Fruit fly (Drosophila melanogaster) whole organism, embryonic: Measurements from ENCODE around the gene JIL-1.

Experiments
- ATbp ChIP-seq: fragments of 200-800 bp; sonication (Bioruptor generic); optimal IDR thresholded peaks from 2 replicates; lab custom pipeline; 2017; ENCODE audit warnings: missing biosample characterization, mild to moderate bottlenecking, missing genetic modification characterization, missing genetic modification reagents
- Aef1 ChIP-seq: fragments of 200-800 bp; sonication (Bioruptor generic); IDR thresholded peaks from 3 replicates; pipeline ENCODE4 v1.3.6; 2022; ENCODE audit warnings: missing biosample characterization, missing genetic modification characterization
- B-H2 ChIP-seq: fragments of 200-800 bp; sonication (Bioruptor generic); optimal IDR thresholded peaks from 2 replicates; lab custom pipeline; 2018; ENCODE audit warnings: missing biosample characterization, mild to moderate bottlenecking, missing genetic modification characterization
- CG11695 ChIP-seq: fragments of 200-800 bp; sonication (Bioruptor generic); IDR thresholded peaks from 3 replicates; pipeline ENCODE4 v1.3.6; 2022; ENCODE audit warnings: missing biosample characterization, missing genetic modification characterization
- CG12659 ChIP-seq: fragments of 200-800 bp; sonication (Bioruptor generic); optimal IDR thresholded peaks from 3 replicates; lab custom pipeline; 2017; ENCODE audit warnings: mild to moderate bottlenecking, missing biosample characterization, missing genetic modification reagents, missing genetic modification characterization
- CG12942 ChIP-seq: fragments of 200-800 bp; sonication (Bioruptor generic); optimal IDR thresholded peaks from 3 replicates; lab custom pipeline; 2016; ENCODE audit warnings: missing biosample characterization, missing genetic modification characterization
- CG13424 ChIP-seq: fragments of 200-800 bp; sonication (Bioruptor generic); optimal IDR thresholded peaks from 2 replicates; lab custom pipeline; 2019; ENCODE audit warnings: missing biosample characterization, mild to moderate bottlenecking, missing genetic modification characterization, moderate library complexity
- CG15479 ChIP-seq: fragments of 200-800 bp; sonication (Bioruptor generic); optimal IDR thresholded peaks from 3 replicates; lab custom pipeline; 2019; ENCODE audit warnings: missing biosample characterization, mild to moderate bottlenecking, missing genetic modification characterization, moderate library complexity
- CG15696 ChIP-seq: fragments of 200-800 bp; sonication (Bioruptor generic); optimal IDR thresholded peaks from 2 replicates; lab custom pipeline; 2019; ENCODE audit warnings: missing biosample characterization, mild to moderate bottlenecking, missing genetic modification characterization, moderate library complexity
- CG1602 ChIP-seq: fragments of 200-800 bp; sonication (Bioruptor generic); optimal IDR thresholded peaks from 3 replicates; lab custom pipeline; 2016; ENCODE audit warnings: missing biosample characterization, missing genetic modification characterization
- CG1603 ChIP-seq: fragments of 200-800 bp; sonication (Bioruptor generic); optimal IDR thresholded peaks from 2 replicates; lab custom pipeline; 2019; ENCODE audit warnings: missing biosample characterization, mild to moderate bottlenecking, missing genetic modification characterization, moderate library complexity
- CG2120 ChIP-seq: fragments of 200-800 bp; sonication (Bioruptor generic); optimal IDR thresholded peaks from 3 replicates; lab custom pipeline; 2016; ENCODE audit warnings: missing biosample characterization, missing genetic modification characterization
- CG30020 ChIP-seq: fragments of 200-800 bp; optimal IDR thresholded peaks from 2 replicates; lab custom pipeline; 2019; ENCODE audit warnings: missing biosample characterization, mild to moderate bottlenecking, missing genetic modification characterization, moderate library complexity
- CG30403 ChIP-seq: fragments of 200-800 bp; sonication (Bioruptor generic); optimal IDR thresholded peaks from 3 replicates; lab custom pipeline; 2016; ENCODE audit warnings: missing biosample characterization, missing genetic modification characterization
- CG33557 ChIP-seq: fragments of 200-800 bp; sonication (Bioruptor generic); optimal IDR thresholded peaks from 2 replicates; lab custom pipeline; 2019; ENCODE audit warnings: missing biosample characterization, mild to moderate bottlenecking, missing genetic modification characterization, moderate library complexity
- CG34422 ChIP-seq: fragments of 200-800 bp; sonication (Bioruptor generic); IDR thresholded peaks from 3 replicates; pipeline ENCODE4 v1.3.6; 2022; ENCODE audit warnings: missing biosample characterization, missing genetic modification characterization
- CG4282 ChIP-seq: fragments of 200-800 bp; sonication (Bioruptor generic); optimal IDR thresholded peaks from 2 replicates; lab custom pipeline; 2016; ENCODE audit warnings: missing biosample characterization, missing genetic modification characterization
- CG4424 ChIP-seq: fragments of 200-800 bp; sonication (Bioruptor generic); optimal IDR thresholded peaks from 3 replicates; lab custom pipeline; 2016; ENCODE audit warnings: missing biosample characterization, missing genetic modification characterization
- CG6791 ChIP-seq: fragments of 200-800 bp; sonication (Bioruptor generic); IDR thresholded peaks from 3 replicates; pipeline ENCODE4 v1.3.6; 2022; ENCODE audit warnings: missing biosample characterization, missing genetic modification characterization; ENCODE audit not compliant: partially characterized antibody
- CG7357 ChIP-seq: fragments of 200-800 bp; sonication (Bioruptor generic); IDR thresholded peaks from 3 replicates; pipeline ENCODE4 v1.3.6; 2022; ENCODE audit warnings: missing biosample characterization, missing genetic modification characterization
- CG9437 ChIP-seq: fragments of 200-800 bp; sonication (Bioruptor generic); optimal IDR thresholded peaks from 2 replicates; lab custom pipeline; 2018; ENCODE audit warnings: missing biosample characterization, mild to moderate bottlenecking, missing genetic modification characterization
- D ChIP-seq, 2 experiments: fragments of 200-800 bp in 1 of 2; fragments of >200 bp in 1 of 2; sonication (Bioruptor generic) in 1 of 2; optimal IDR thresholded peaks; 2 replicates in 1 of 2; 3 replicates in 1 of 2; lab custom pipeline; 2017; ENCODE audit warnings: mild to moderate bottlenecking in 1 of 2, missing biosample characterization in 1 of 2, missing genetic modification characterization in 1 of 2, missing genetic modification reagents in 1 of 2
- D19A ChIP-seq: fragments of 200-800 bp; optimal IDR thresholded peaks from 3 replicates; lab custom pipeline; 2019; ENCODE audit warnings: missing biosample characterization, mild to moderate bottlenecking, missing genetic modification characterization, moderate library complexity
- Dll ChIP-seq: fragments of 200-800 bp; sonication (Bioruptor generic); IDR thresholded peaks from 4 replicates; pipeline ENCODE4 v1.3.6; 2022; ENCODE audit warnings: missing biosample characterization, missing genetic modification characterization; ENCODE audit not compliant: partially characterized antibody
- Hey ChIP-seq: fragments of 200-800 bp; sonication (Bioruptor generic); optimal IDR thresholded peaks from 3 replicates; lab custom pipeline; 2018; ENCODE audit warnings: missing biosample characterization, mild to moderate bottlenecking, missing genetic modification characterization
- MBD-R2 ChIP-seq: fragments of 200-800 bp; sonication (Bioruptor generic); IDR thresholded peaks from 2 replicates; pipeline ENCODE4 v1.3.6; 2022; ENCODE audit warnings: missing biosample characterization, missing genetic modification characterization
- Max ChIP-seq: fragments of 200-800 bp; sonication (Bioruptor generic); optimal IDR thresholded peaks from 2 replicates; lab custom pipeline; 2016; ENCODE audit warnings: missing biosample characterization, mild to moderate bottlenecking, missing genetic modification characterization
- Oaz ChIP-seq: fragments of 200-800 bp; sonication (Bioruptor generic); IDR thresholded peaks from 2 replicates; pipeline ENCODE4 v1.3.6; 2022; ENCODE audit warnings: missing biosample characterization, missing genetic modification characterization
- Scr ChIP-seq: fragments of 200-800 bp; sonication (Bioruptor generic); IDR thresholded peaks from 2 replicates; pipeline ENCODE4 v1.3.6; 2022; ENCODE audit warnings: missing biosample characterization, missing genetic modification characterization; ENCODE audit not compliant: partially characterized antibody
- br ChIP-seq: fragments of >200 bp; optimal IDR thresholded peaks from 2 replicates; lab custom pipeline; 2017
- cg ChIP-seq: fragments of 200-800 bp; sonication (Bioruptor generic); optimal IDR thresholded peaks from 3 replicates; lab custom pipeline; 2019; ENCODE audit warnings: missing biosample characterization, mild to moderate bottlenecking, missing genetic modification characterization, moderate library complexity
- chinmo ChIP-seq: fragments of 200-800 bp; sonication (Bioruptor generic); IDR thresholded peaks from 4 replicates; pipeline ENCODE4 v1.3.6; 2022; ENCODE audit warnings: missing biosample characterization, missing genetic modification characterization; ENCODE audit not compliant: partially characterized antibody
- cwo ChIP-seq: fragments of 200-800 bp; sonication (Bioruptor generic); optimal IDR thresholded peaks from 3 replicates; lab custom pipeline; 2017; ENCODE audit warnings: missing biosample characterization, missing genetic modification characterization, mild to moderate bottlenecking, moderate library complexity, missing genetic modification reagents
- gcm2 ChIP-seq: fragments of 200-800 bp; sonication (Bioruptor generic); optimal IDR thresholded peaks from 2 replicates; lab custom pipeline; 2016; ENCODE audit warnings: missing biosample characterization, missing genetic modification characterization
- grau ChIP-seq: fragments of 200-800 bp; optimal IDR thresholded peaks from 3 replicates; lab custom pipeline; 2019; ENCODE audit warnings: missing biosample characterization, mild to moderate bottlenecking, missing genetic modification characterization, moderate library complexity
- ind ChIP-seq: fragments of 200-800 bp; sonication (Bioruptor generic); optimal IDR thresholded peaks from 3 replicates; lab custom pipeline; 2016; ENCODE audit warnings: missing biosample characterization, missing genetic modification characterization
- nmo ChIP-seq: fragments of 200-800 bp; sonication (Bioruptor generic); optimal IDR thresholded peaks from 2 replicates; lab custom pipeline; 2018; ENCODE audit warnings: missing biosample characterization, mild to moderate bottlenecking, missing genetic modification characterization, moderate library complexity
- pum ChIP-seq: fragments of 200-800 bp; sonication (Bioruptor generic); optimal IDR thresholded peaks from 2 replicates; lab custom pipeline; 2016; ENCODE audit warnings: missing biosample characterization, missing genetic modification characterization
- pzg ChIP-seq: fragments of 200-800 bp; sonication (Bioruptor generic); optimal IDR thresholded peaks from 3 replicates; lab custom pipeline; 2018; ENCODE audit warnings: missing biosample characterization, mild to moderate bottlenecking, missing genetic modification characterization, moderate library complexity
- sens-2 ChIP-seq: fragments of 200-800 bp; sonication (Bioruptor generic); IDR thresholded peaks from 2 replicates; pipeline ENCODE4 v1.3.6; 2022; ENCODE audit warnings: missing biosample characterization, missing genetic modification characterization
- shn ChIP-seq: fragments of 200-800 bp; sonication (Bioruptor generic); optimal IDR thresholded peaks from 3 replicates; lab custom pipeline; 2016; ENCODE audit warnings: missing biosample characterization, missing genetic modification characterization
- sisA ChIP-seq: fragments of 200-800 bp; sonication (Bioruptor generic); IDR thresholded peaks from 2 replicates; pipeline ENCODE4 v1.3.6; 2022; ENCODE audit warnings: missing biosample characterization, missing genetic modification characterization
- tgo ChIP-seq: fragments of 200-800 bp; sonication (Bioruptor generic); IDR thresholded peaks from 3 replicates; pipeline ENCODE4 v1.3.6; 2022; ENCODE audit warnings: missing biosample characterization, missing genetic modification characterization
- tin ChIP-seq: fragments of 200-800 bp; sonication (Bioruptor generic); optimal IDR thresholded peaks from 3 replicates; lab custom pipeline; 2016; ENCODE audit warnings: missing biosample characterization, missing genetic modification characterization
- tll ChIP-seq, 2 experiments: fragments of 200-800 bp in 1 of 2; fragments of >200 bp in 1 of 2; sonication (Bioruptor generic) in 1 of 2; optimal IDR thresholded peaks; 2 replicates each; lab custom pipeline; 2017 to 2019; ENCODE audit warnings: missing biosample characterization in 2 of 2, missing genetic modification characterization in 2 of 2, mild to moderate bottlenecking in 1 of 2, moderate library complexity in 1 of 2
- ttk ChIP-seq: fragments of 200-800 bp; sonication (Bioruptor generic); IDR thresholded peaks from 2 replicates; pipeline ENCODE4 v2.1.2; 2022; ENCODE audit warnings: missing biosample characterization, missing genetic modification characterization
- vnd ChIP-seq: fragments of 200-800 bp; sonication (Bioruptor generic); IDR thresholded peaks from 3 replicates; pipeline ENCODE4 v1.3.6; 2022; ENCODE audit warnings: missing biosample characterization, missing genetic modification characterization; ENCODE audit not compliant: partially characterized antibody
- yki ChIP-seq: fragments of >200 bp; optimal IDR thresholded peaks from 3 replicates; lab custom pipeline; 2018

The JIL-1 gene

dm6 chr3L:11074043-11074853 lies 18.7 kb downstream of the JIL-1 start, which contains the start of the genes Pfdn2 and Noc1 (continued):
- peak; percentile 35; the same call in 1 of the 3 replicates for TF ChIP-seq CG34422
- peak; percentile 73 for TF ChIP-seq CG13424
- TF ChIP-seq D19A: no peak
- peak; percentile 81 for TF ChIP-seq nmo (GFP tag; lab: Kevin White, UChicago)
- peak; percentile 30 for TF ChIP-seq CG33557
- TF ChIP-seq CG4424: peak; percentile 40
- TF ChIP-seq cwo (GFP tag; lab: Kevin White, UChicago): peak; percentile 82
- TF ChIP-seq B-H2 (GFP tag; lab: Kevin White, UChicago): peak; percentile 29
- no peak for TF ChIP-seq ATbp (GFP tag; lab: Kevin White, UChicago)
- no peak for TF ChIP-seq Oaz (GFP tag; lab: Robert Waterston, UW)
- TF ChIP-seq CG2120: peak; percentile 70
- no peak for TF ChIP-seq Hey (tag; lab: Kevin White, UChicago)
- TF ChIP-seq gcm2 (GFP tag; lab: Kevin White, UChicago): no peak
- TF ChIP-seq shn (GFP tag; lab: Kevin White, UChicago): no peak
- peak; percentile 23 for TF ChIP-seq tin (GFP tag; lab: Kevin White, UChicago)
- TF ChIP-seq ind: peak; percentile 62
- TF ChIP-seq CG15479 (GFP tag; lab: Kevin White, UChicago): peak; percentile 6
- TF ChIP-seq CG30403 (GFP tag; lab: Kevin White, UChicago): peak; percentile 73
- TF ChIP-seq chinmo (GFP tag; lab: Robert Waterston, UW): no peak
- TF ChIP-seq CG4282 (GFP tag; lab: Kevin White, UChicago): no peak
- TF ChIP-seq CG7357 (GFP tag; lab: Robert Waterston, UW): peak; percentile 49; the same call in 1 of the 3 replicates
- TF ChIP-seq Scr: no peak
- peak; percentile 54 for TF ChIP-seq Max (GFP tag; lab: Kevin White, UChicago)
- 0 out of 3 replicates have a peak, but pooled peaks have one; percentile 12 for TF ChIP-seq vnd (GFP tag; lab: Robert Waterston, UW)
- no peak for TF ChIP-seq Dll (GFP tag; lab: Robert Waterston, UW)
- TF ChIP-seq D (optimal IDR thresholded peaks at IDR 0.05; lab: Kevin White, UChicago): peak; percentile 73
- no peak for TF ChIP-seq D (GFP tag; optimal IDR thresholded peaks at IDR 0.05; lab: Kevin White, UChicago)
- TF ChIP-seq ttk (GFP tag; lab: Robert Waterston, UW): 0 out of 2 replicates have a peak, but pooled peaks have one; percentile 27
- peak; percentile 71 for TF ChIP-seq grau (tag; lab: Kevin White, UChicago)
- no peak for TF ChIP-seq br (lab: Kevin White, UChicago)
- TF ChIP-seq cg (GFP tag; lab: Kevin White, UChicago): no peak
- TF ChIP-seq sisA (GFP tag; lab: Robert Waterston, UW): peak; percentile 59
- TF ChIP-seq Aef1 (GFP tag; lab: Robert Waterston, UW): peak; percentile 55; the same call in 1 of the 3 replicates
- TF ChIP-seq CG9437: peak; percentile 31
- no peak for TF ChIP-seq sens-2
- TF ChIP-seq CG15696 (tag; lab: Kevin White, UChicago): peak; percentile 54
- peak; percentile 56 for TF ChIP-seq CG12942
- TF ChIP-seq tgo (GFP tag; lab: Robert Waterston, UW): peak; percentile 41; the same call in 2 of the 3 replicates
- TF ChIP-seq CG6791: no peak
- peak; percentile 54 for TF ChIP-seq CG30020
- TF ChIP-seq CG1602 (GFP tag; lab: Kevin White, UChicago): peak; percentile 55
- peak; percentile 49; the same call in 1 of the 3 replicates for TF ChIP-seq CG11695 (GFP tag; lab: Robert Waterston, UW)
- peak; percentile 37 for TF ChIP-seq pzg (GFP tag; lab: Kevin White, UChicago)
- TF ChIP-seq pum (GFP tag; lab: Kevin White, UChicago): peak; percentile 15
- no peak for TF ChIP-seq CG1603 (tag; lab: Kevin White, UChicago)
- no peak for TF ChIP-seq yki (lab: Kevin White, UChicago)
- TF ChIP-seq tll (GFP tag; optimal IDR thresholded peaks at IDR 0.05; lab: Kevin White, UChicago): no peak
- TF ChIP-seq MBD-R2 (GFP tag; lab: Robert Waterston, UW): peak; percentile 34; the same call in 1 of the 2 replicates
- TF ChIP-seq CG12659: peak; percentile 74
